Fruit fly (Drosophila melanogaster): ENCODE results near the gene CG5854.

DNA sequence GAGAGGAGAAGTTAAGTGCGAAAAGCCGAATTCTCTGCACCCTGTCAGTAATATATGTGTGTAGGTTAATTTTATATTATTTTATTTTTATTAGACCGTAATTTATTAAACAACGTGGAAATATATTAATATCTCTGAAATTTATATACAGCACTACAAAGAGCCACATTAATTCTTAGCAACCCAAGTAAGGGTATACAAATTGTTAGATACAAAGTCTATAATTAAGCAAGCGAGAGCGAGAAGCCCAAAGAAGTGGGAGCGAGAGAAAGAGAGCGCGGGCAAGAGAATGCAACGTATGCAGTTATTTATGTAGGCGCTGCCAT is 46.7 kb upstream of the CG5854 start:
- TF ChIP-seq CG8478 (optimal IDR thresholded peaks at IDR 0.05) (no peak), CTCF (optimal IDR thresholded peaks at IDR 0.05) (no peak)
